Fruit fly (Drosophila melanogaster) whole organism, embryonic: Measurements from ENCODE around the gene GCC88.

Experiments
- ATbp ChIP-seq: fragments of 200-800 bp; sonication (Bioruptor generic); optimal IDR thresholded peaks from 2 replicates; lab custom pipeline; 2017; ENCODE audit warnings: missing biosample characterization, mild to moderate bottlenecking, missing genetic modification characterization, missing genetic modification reagents
- Atf3 ChIP-seq: fragments of 200-800 bp; sonication (Bioruptor generic); optimal IDR thresholded peaks from 3 replicates; lab custom pipeline; 2016; ENCODE audit warnings: missing biosample characterization, missing genetic modification characterization
- CG10274 ChIP-seq: fragments of 200-800 bp; sonication (Bioruptor generic); optimal IDR thresholded peaks from 3 replicates; lab custom pipeline; 2017; ENCODE audit warnings: missing biosample characterization, mild to moderate bottlenecking, missing genetic modification characterization
- CG11247 ChIP-seq: fragments of 200-800 bp; sonication (Bioruptor generic); IDR thresholded peaks from 2 replicates; pipeline ENCODE4 v1.3.6; 2022; ENCODE audit warnings: missing biosample characterization, missing genetic modification characterization
- CG12219 ChIP-seq: fragments of 200-800 bp; sonication (Bioruptor generic); optimal IDR thresholded peaks from 3 replicates; lab custom pipeline; 2018; ENCODE audit warnings: missing biosample characterization, mild to moderate bottlenecking, missing genetic modification characterization
- CG12299 ChIP-seq: fragments of 200-800 bp; sonication (Bioruptor generic); optimal IDR thresholded peaks from 2 replicates; lab custom pipeline; 2018; ENCODE audit warnings: missing biosample characterization, mild to moderate bottlenecking, missing genetic modification characterization
- CG12942 ChIP-seq: fragments of 200-800 bp; sonication (Bioruptor generic); optimal IDR thresholded peaks from 3 replicates; lab custom pipeline; 2016; ENCODE audit warnings: missing biosample characterization, missing genetic modification characterization
- CG13775 ChIP-seq: fragments of 200-800 bp; sonication (Bioruptor generic); optimal IDR thresholded peaks from 3 replicates; lab custom pipeline; 2017; ENCODE audit warnings: missing biosample characterization, mild to moderate bottlenecking, missing genetic modification characterization
- CG15479 ChIP-seq: fragments of 200-800 bp; sonication (Bioruptor generic); optimal IDR thresholded peaks from 3 replicates; lab custom pipeline; 2019; ENCODE audit warnings: missing biosample characterization, mild to moderate bottlenecking, missing genetic modification characterization, moderate library complexity
- CG17612 ChIP-seq: fragments of 200-800 bp; sonication (Bioruptor generic); IDR thresholded peaks from 2 replicates; pipeline ENCODE4 v1.3.6; 2022; ENCODE audit warnings: missing biosample characterization, missing genetic modification characterization
- CG1832 ChIP-seq: fragments of 200-800 bp; sonication (Bioruptor generic); optimal IDR thresholded peaks from 2 replicates; lab custom pipeline; 2017; ENCODE audit warnings: missing biosample characterization, mild to moderate bottlenecking, missing genetic modification characterization, inconsistent platforms
- CG2712 ChIP-seq: fragments of 200-800 bp; optimal IDR thresholded peaks from 3 replicates; lab custom pipeline; 2019; ENCODE audit warnings: missing biosample characterization, mild to moderate bottlenecking, missing genetic modification characterization, moderate library complexity
- CG33557 ChIP-seq: fragments of 200-800 bp; sonication (Bioruptor generic); optimal IDR thresholded peaks from 2 replicates; lab custom pipeline; 2019; ENCODE audit warnings: missing biosample characterization, mild to moderate bottlenecking, missing genetic modification characterization, moderate library complexity
- CG34376 ChIP-seq: fragments of 200-800 bp; sonication (Bioruptor generic); optimal IDR thresholded peaks from 2 replicates; lab custom pipeline; 2018; ENCODE audit warnings: missing biosample characterization, mild to moderate bottlenecking, missing genetic modification characterization
- CG3838 ChIP-seq: fragments of 200-800 bp; sonication (Bioruptor generic); optimal IDR thresholded peaks from 3 replicates; lab custom pipeline; 2016; ENCODE audit warnings: missing biosample characterization, missing genetic modification characterization
- CG5180 ChIP-seq: fragments of 200-800 bp; sonication (Bioruptor generic); optimal IDR thresholded peaks from 3 replicates; lab custom pipeline; 2017; ENCODE audit warnings: missing biosample characterization, missing genetic modification characterization, mild to moderate bottlenecking, moderate library complexity, missing genetic modification reagents
- CG6175 ChIP-seq: fragments of 200-800 bp; sonication (Bioruptor generic); IDR thresholded peaks from 3 replicates; pipeline ENCODE4 v1.3.6; 2022; ENCODE audit warnings: missing biosample characterization, missing genetic modification characterization
- CG7372 ChIP-seq: fragments of 200-800 bp; sonication (Bioruptor generic); IDR thresholded peaks from 2 replicates; pipeline ENCODE4 v1.3.6; 2022; ENCODE audit warnings: missing biosample characterization, missing genetic modification characterization
- CG8359 ChIP-seq: fragments of 200-800 bp; sonication (Bioruptor generic); optimal IDR thresholded peaks from 2 replicates; lab custom pipeline; 2017; ENCODE audit warnings: missing biosample characterization, mild to moderate bottlenecking, missing genetic modification characterization, borderline replicate concordance
- CG8478 ChIP-seq: fragments of >200 bp; optimal IDR thresholded peaks from 2 replicates; lab custom pipeline; 2018
- CkIIα-i1 ChIP-seq: fragments of 200-800 bp; sonication (Bioruptor generic); IDR thresholded peaks from 2 replicates; pipeline ENCODE4 v1.3.6; 2022; ENCODE audit warnings: missing biosample characterization, missing genetic modification characterization
- E2f2 ChIP-seq: fragments of 200-800 bp; sonication (Bioruptor generic); IDR thresholded peaks from 2 replicates; pipeline ENCODE4 v1.3.6; 2022; ENCODE audit warnings: missing biosample characterization, missing genetic modification characterization
- Gug ChIP-seq: fragments of 200-800 bp; sonication (Bioruptor generic); IDR thresholded peaks from 4 replicates; pipeline ENCODE4 v1.3.6; 2022; ENCODE audit warnings: missing biosample characterization, missing genetic modification characterization
- H2.0 ChIP-seq: fragments of 200-800 bp; sonication (Bioruptor generic); IDR thresholded peaks from 2 replicates; pipeline ENCODE4 v1.3.6; 2022; ENCODE audit warnings: missing biosample characterization, missing genetic modification characterization
- Lhr ChIP-seq: fragments of 200-800 bp; sonication (Bioruptor generic); optimal IDR thresholded peaks from 3 replicates; lab custom pipeline; 2017; ENCODE audit warnings: mild to moderate bottlenecking, missing biosample characterization, missing genetic modification reagents, missing genetic modification characterization
- Mes4 ChIP-seq: fragments of 200-800 bp; sonication (Bioruptor generic); optimal IDR thresholded peaks from 2 replicates; lab custom pipeline; 2016; ENCODE audit warnings: missing biosample characterization, missing genetic modification characterization
- Myb ChIP-seq: fragments of 200-800 bp; sonication (Bioruptor generic); optimal IDR thresholded peaks from 2 replicates; lab custom pipeline; 2016; ENCODE audit warnings: missing biosample characterization, missing genetic modification characterization
- NFAT ChIP-seq: fragments of 200-800 bp; sonication (Bioruptor generic); IDR thresholded peaks from 2 replicates; pipeline ENCODE4 v1.3.6; 2022; ENCODE audit warnings: missing biosample characterization, missing genetic modification characterization
- Oli ChIP-seq: fragments of 200-800 bp; sonication (Bioruptor generic); optimal IDR thresholded peaks from 2 replicates; lab custom pipeline; 2018; ENCODE audit warnings: missing biosample characterization, mild to moderate bottlenecking, missing genetic modification characterization, moderate library complexity
- Rfx ChIP-seq: fragments of 200-800 bp; sonication (Bioruptor generic); IDR thresholded peaks from 2 replicates; pipeline ENCODE4 v1.3.6; 2022; ENCODE audit warnings: missing biosample characterization, missing genetic modification characterization
- Sox100B ChIP-seq: fragments of 200-800 bp; sonication (Bioruptor generic); optimal IDR thresholded peaks from 3 replicates; lab custom pipeline; 2018; ENCODE audit warnings: missing biosample characterization, mild to moderate bottlenecking, missing genetic modification characterization
- YL-1 ChIP-seq: fragments of 200-800 bp; sonication (Bioruptor generic); optimal IDR thresholded peaks from 3 replicates; lab custom pipeline; 2017; ENCODE audit warnings: missing biosample characterization, mild to moderate bottlenecking, missing genetic modification characterization
- al ChIP-seq: fragments of 200-800 bp; sonication (Bioruptor generic); IDR thresholded peaks from 2 replicates; pipeline ENCODE4 v1.3.6; 2022; ENCODE audit warnings: missing biosample characterization, missing genetic modification characterization
- chif ChIP-seq, 2 experiments: fragments of 200-800 bp; sonication (Bioruptor generic); optimal IDR thresholded peaks; 3 replicates each; lab custom pipeline; 2016; ENCODE audit warnings: missing biosample characterization in 2 of 2, missing genetic modification characterization in 2 of 2
- fd102C ChIP-seq: fragments of 200-800 bp; sonication (Bioruptor generic); optimal IDR thresholded peaks from 2 replicates; lab custom pipeline; 2018; ENCODE audit warnings: missing biosample characterization, mild to moderate bottlenecking, missing genetic modification characterization, moderate library complexity
- gce ChIP-seq: fragments of 200-800 bp; sonication (Bioruptor generic); IDR thresholded peaks from 3 replicates; pipeline ENCODE4 v1.3.6; 2022; ENCODE audit warnings: missing biosample characterization, missing genetic modification characterization
- nerfin-2 ChIP-seq: fragments of 200-800 bp; sonication (Bioruptor generic); IDR thresholded peaks from 2 replicates; pipeline ENCODE4 v1.3.6; 2022; ENCODE audit warnings: missing biosample characterization, missing genetic modification characterization; ENCODE audit not compliant: partially characterized antibody
- nom ChIP-seq: fragments of 200-800 bp; sonication (Bioruptor generic); optimal IDR thresholded peaks from 2 replicates; lab custom pipeline; 2017; ENCODE audit warnings: missing biosample characterization, missing genetic modification characterization, mild to moderate bottlenecking, moderate library complexity, missing genetic modification reagents
- oc ChIP-seq: fragments of 200-800 bp; sonication (Bioruptor generic); optimal IDR thresholded peaks from 2 replicates; lab custom pipeline; 2018; ENCODE audit warnings: missing biosample characterization, mild to moderate bottlenecking, missing genetic modification characterization, moderate library complexity
- row ChIP-seq: fragments of 200-800 bp; sonication (Bioruptor generic); IDR thresholded peaks from 3 replicates; pipeline ENCODE4 v1.3.6; 2022; ENCODE audit warnings: missing biosample characterization, missing genetic modification characterization
- run ChIP-seq: fragments of 200-800 bp; sonication (Bioruptor generic); optimal IDR thresholded peaks from 3 replicates; lab custom pipeline; 2018; ENCODE audit warnings: missing biosample characterization, mild to moderate bottlenecking, missing genetic modification characterization
- tio ChIP-seq: fragments of 200-800 bp; sonication (Bioruptor generic); optimal IDR thresholded peaks from 2 replicates; lab custom pipeline; 2017; ENCODE audit warnings: missing biosample characterization, missing genetic modification characterization, inconsistent platforms
- tna ChIP-seq: fragments of 200-800 bp; sonication (Bioruptor generic); IDR thresholded peaks from 2 replicates; pipeline ENCODE4 v1.3.6; 2022; ENCODE audit warnings: missing biosample characterization, missing genetic modification characterization; ENCODE audit not compliant: partially characterized antibody
- zen2 ChIP-seq: fragments of 200-800 bp; sonication (Bioruptor generic); IDR thresholded peaks from 3 replicates; pipeline ENCODE4 v1.3.6; 2022; ENCODE audit warnings: missing biosample characterization, missing genetic modification characterization; ENCODE audit not compliant: partially characterized antibody

Gene GCC88

DNA sequence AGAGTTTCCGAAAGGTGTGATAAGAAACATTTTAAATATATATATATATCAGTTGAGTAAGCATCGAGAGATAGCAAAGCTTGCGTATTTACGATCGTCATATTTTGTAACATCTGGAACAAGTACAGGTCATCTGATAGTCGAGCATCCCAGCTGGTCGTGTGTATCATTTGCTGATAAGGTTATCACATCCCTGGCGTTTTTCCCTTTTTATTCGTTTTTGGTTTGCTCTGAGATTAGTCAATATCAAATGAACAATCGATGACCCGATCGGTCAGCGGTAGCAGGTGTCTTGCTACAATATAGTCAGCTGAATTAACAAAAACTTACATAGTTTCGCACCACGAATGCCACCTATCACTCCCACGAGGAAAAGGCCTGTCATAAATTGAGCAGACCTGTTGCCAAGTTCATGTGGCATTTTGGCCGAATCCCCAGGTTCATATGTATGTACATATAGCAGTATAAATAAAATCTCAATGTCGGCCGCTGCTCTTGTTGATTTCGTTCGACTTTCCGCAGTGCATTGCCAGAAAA lies 29.4 kb downstream of the GCC88 start (continued):
- TF ChIP-seq CG12299 (no peak), CG13775 (GFP tag; lab: Kevin White, UChicago) (peak; percentile 24), YL-1 (GFP tag; lab: Kevin White, UChicago) (no peak), Oli (peak; percentile 73), CG7372 (no peak), ATbp (no peak), CG33557 (GFP tag; lab: Kevin White, UChicago) (no peak), run (no peak), oc (tag; lab: Kevin White, UChicago) (peak; percentile 19), CG10274 (GFP tag; lab: Kevin White, UChicago) (peak; percentile 13), Sox100B (GFP tag; lab: Kevin White, UChicago) (no peak), CG11247 (GFP tag; lab: Robert Waterston, UW) (peak; percentile 57), CG5180 (GFP tag; lab: Kevin White, UChicago) (no peak), CG2712 (tag; lab: Kevin White, UChicago) (peak; percentile 51), CG15479 (GFP tag; lab: Kevin White, UChicago) (no peak), CG3838 (GFP tag; lab: Kevin White, UChicago) (no peak), gce (GFP tag; lab: Robert Waterston, UW) (no peak), H2.0 (peak; percentile 47), Lhr (no peak), nerfin-2 (GFP tag; lab: Robert Waterston, UW) (no peak), al (GFP tag; lab: Robert Waterston, UW) (peak; percentile 64; the same call in 1 of the 2 replicates), CG1832 (GFP tag; lab: Kevin White, UChicago) (no peak), Gug (GFP tag; lab: Robert Waterston, UW) (peak; percentile 33; the same call in 1 of the 4 replicates), tio (GFP tag; lab: Kevin White, UChicago) (peak; percentile 55), CG17612 (GFP tag; lab: Robert Waterston, UW) (no peak), row (GFP tag; lab: Robert Waterston, UW) (peak; percentile 92), zen2 (GFP tag; lab: Robert Waterston, UW) (no peak), fd102C (GFP tag; lab: Kevin White, UChicago) (no peak), nom (GFP tag; lab: Kevin White, UChicago) (no peak), CG6175 (GFP tag; lab: Robert Waterston, UW) (0 out of 3 replicates have a peak, but pooled peaks have one; percentile 50), CkIIα-i1 (GFP tag; lab: Robert Waterston, UW) (no peak), Mes4 (GFP tag; lab: Kevin White, UChicago) (no peak), CG12942 (peak; percentile 38), CG34376 (peak; percentile 49), E2f2 (peak; percentile 19; the same call in 1 of the 2 replicates), CG12219 (GFP tag; lab: Kevin White, UChicago) (peak; percentile 45), CG8478 (lab: Kevin White, UChicago) (no peak), Myb (no peak), CG8359 (GFP tag; lab: Kevin White, UChicago) (no peak), NFAT (GFP tag; lab: Robert Waterston, UW) (no peak), Atf3 (GFP tag; lab: Kevin White, UChicago) (no peak), chif (GFP tag; optimal IDR thresholded peaks at IDR 0.05; lab: Kevin White, UChicago) (no peak), tna (GFP tag; lab: Robert Waterston, UW) (no peak), Rfx (peak; percentile 75)
- TF ChIP-seq, all 482 proteins: peak for 180
